Worm (Caenorhabditis elegans) whole organism, early embryonic: ENCODE measurements around the gene swp-1.

Source experiments
- ama-1 ChIP-seq: fragments of 150-350 bp; optimal IDR thresholded peaks from 2 replicates; lab custom pipeline; 2014
- ceh-13 ChIP-seq: fragments of 200-800 bp; sonication (Bioruptor generic); optimal IDR thresholded peaks from 2 replicates; lab custom pipeline; 2018; ENCODE audit warnings: mild to moderate bottlenecking, missing genetic modification characterization, missing compliant biosample characterization
- ceh-36 ChIP-seq: sonication (generic microtip); optimal IDR thresholded peaks from 2 replicates; lab custom pipeline; 2016; ENCODE audit warnings: missing genetic modification characterization, inconsistent platforms, missing compliant biosample characterization
- ets-7 ChIP-seq: sonication (generic microtip); optimal IDR thresholded peaks from 2 replicates; lab custom pipeline; 2016; ENCODE audit warnings: missing genotype, missing genetic modification characterization, missing compliant biosample characterization
- flt-1 ChIP-seq: fragments of 200-800 bp; sonication (Bioruptor generic); IDR thresholded peaks from 2 replicates; pipeline ENCODE4 v1.3.6; 2022; ENCODE audit warnings: missing genetic modification characterization, missing compliant biosample characterization
- hmbx-1 ChIP-seq: sonication (generic microtip); optimal IDR thresholded peaks from 2 replicates; lab custom pipeline; 2016; ENCODE audit warnings: mild to moderate bottlenecking, missing genetic modification characterization, missing compliant biosample characterization
- hnd-1 ChIP-seq: sonication (generic microtip); optimal IDR thresholded peaks from 2 replicates; lab custom pipeline; 2016; ENCODE audit warnings: missing genetic modification characterization, missing compliant biosample characterization
- scrt-1 ChIP-seq: fragments of 200-800 bp; sonication (Bioruptor generic); IDR thresholded peaks from 2 replicates; pipeline ENCODE4 v1.3.6; 2022; ENCODE audit warnings: missing genetic modification characterization, missing compliant biosample characterization
- tbx-11 ChIP-seq: fragments of 200-800 bp; sonication (Bioruptor generic); IDR thresholded peaks from 2 replicates; pipeline ENCODE4 v1.3.6; 2022; ENCODE audit warnings: missing genetic modification characterization, missing compliant biosample characterization

- TF ChIP-seq ceh-36 (tag; lab: Kevin White, UChicago) = no peak
- TF ChIP-seq scrt-1 (GFP tag; lab: Robert Waterston, UW) = no peak
- TF ChIP-seq ama-1 (lab: Kevin White, UChicago) = no peak
- TF ChIP-seq hmbx-1 (tag; lab: Kevin White, UChicago) = no peak
- TF ChIP-seq ceh-13 (GFP tag; lab: Kevin White, UChicago) = no peak
- no peak for TF ChIP-seq ets-7 (tag; lab: Kevin White, UChicago)
- no peak for TF ChIP-seq hnd-1 (tag; lab: Kevin White, UChicago)
- TF ChIP-seq tbx-11 (GFP tag; lab: Robert Waterston, UW) = no peak
- no peak for TF ChIP-seq flt-1 (GFP tag; lab: Robert Waterston, UW)
These were observed 6.7 kb upstream of the swp-1 start for ce11 chrIII:5711881-5712643.
